Fruit fly (Drosophila melanogaster) whole organism, embryonic: ENCODE results near the gene Vm26Ab.

Experiments used
- CG11723 ChIP-seq: fragments of 200-800 bp; sonication (Bioruptor generic); optimal IDR thresholded peaks from 2 replicates; lab custom pipeline; 2017; ENCODE audit warnings: missing biosample characterization, mild to moderate bottlenecking, missing genetic modification characterization
- CG12071 ChIP-seq: fragments of 200-800 bp; sonication (Bioruptor generic); optimal IDR thresholded peaks from 3 replicates; lab custom pipeline; 2018; ENCODE audit warnings: missing biosample characterization, mild to moderate bottlenecking, missing genetic modification characterization
- CG12769 ChIP-seq: fragments of 200-800 bp; sonication (Bioruptor generic); optimal IDR thresholded peaks from 2 replicates; lab custom pipeline; 2019; ENCODE audit warnings: missing biosample characterization, mild to moderate bottlenecking, missing genetic modification characterization, moderate library complexity
- CG12942 ChIP-seq: fragments of 200-800 bp; sonication (Bioruptor generic); optimal IDR thresholded peaks from 3 replicates; lab custom pipeline; 2016; ENCODE audit warnings: missing biosample characterization, missing genetic modification characterization
- CG14965 ChIP-seq: fragments of 200-800 bp; sonication (Bioruptor generic); optimal IDR thresholded peaks from 2 replicates; lab custom pipeline; 2016; ENCODE audit warnings: missing biosample characterization, missing genetic modification characterization, borderline replicate concordance
- CG17829 ChIP-seq: fragments of 200-800 bp; optimal IDR thresholded peaks from 2 replicates; lab custom pipeline; 2019; ENCODE audit warnings: missing biosample characterization, mild to moderate bottlenecking, missing genetic modification characterization, moderate library complexity
- CG2199 ChIP-seq: fragments of 200-800 bp; sonication (Bioruptor generic); IDR thresholded peaks from 3 replicates; pipeline ENCODE4 v1.3.6; 2022; ENCODE audit warnings: missing biosample characterization, missing genetic modification characterization
- CG31441 ChIP-seq: fragments of 200-800 bp; sonication (Bioruptor generic); IDR thresholded peaks from 2 replicates; pipeline ENCODE4 v1.3.6; 2022; ENCODE audit warnings: missing biosample characterization, missing genetic modification characterization
- CG32532 ChIP-seq: fragments of 200-800 bp; sonication (Bioruptor generic); IDR thresholded peaks from 2 replicates; pipeline ENCODE4 v1.3.6; 2022; ENCODE audit warnings: missing biosample characterization, missing genetic modification characterization
- CG32767 ChIP-seq: fragments of 200-800 bp; sonication (Bioruptor generic); IDR thresholded peaks from 2 replicates; pipeline ENCODE4 v1.3.6; 2022; ENCODE audit warnings: missing biosample characterization, missing genetic modification characterization
- CG43689 ChIP-seq: fragments of 200-800 bp; sonication (Bioruptor generic); IDR thresholded peaks from 2 replicates; pipeline ENCODE4 v1.3.6; 2022; ENCODE audit warnings: missing biosample characterization, missing genetic modification characterization
- CG8281 ChIP-seq: fragments of 200-800 bp; sonication (Bioruptor generic); optimal IDR thresholded peaks from 2 replicates; lab custom pipeline; 2018; ENCODE audit warnings: missing biosample characterization, mild to moderate bottlenecking, missing genetic modification characterization, moderate library complexity
- CG9609 ChIP-seq: fragments of 200-800 bp; sonication (Bioruptor generic); optimal IDR thresholded peaks from 3 replicates; lab custom pipeline; 2016; ENCODE audit warnings: missing biosample characterization, missing genetic modification characterization
- CG9932 ChIP-seq: fragments of 200-800 bp; sonication (Bioruptor generic); IDR thresholded peaks from 2 replicates; pipeline ENCODE4 v1.3.6; 2022; ENCODE audit warnings: missing biosample characterization, missing genetic modification characterization
- Doc3 ChIP-seq: fragments of 200-800 bp; sonication (Bioruptor generic); IDR thresholded peaks from 3 replicates; pipeline ENCODE4 v1.3.6; 2022; ENCODE audit warnings: missing biosample characterization, missing genetic modification characterization; ENCODE audit not compliant: partially characterized antibody
- Gsc ChIP-seq: fragments of 200-800 bp; sonication (Bioruptor generic); IDR thresholded peaks from 2 replicates; pipeline ENCODE4 v1.3.6; 2022; ENCODE audit warnings: missing biosample characterization, missing genetic modification characterization
- Max ChIP-seq: fragments of 200-800 bp; sonication (Bioruptor generic); optimal IDR thresholded peaks from 2 replicates; lab custom pipeline; 2016; ENCODE audit warnings: missing biosample characterization, mild to moderate bottlenecking, missing genetic modification characterization
- NC2α ChIP-seq: fragments of 200-800 bp; sonication (Bioruptor generic); optimal IDR thresholded peaks from 2 replicates; lab custom pipeline; 2016; ENCODE audit warnings: missing biosample characterization, missing genetic modification characterization
- Nf-YA ChIP-seq: fragments of 200-800 bp; sonication (Bioruptor generic); IDR thresholded peaks from 2 replicates; pipeline ENCODE4 v1.3.6; 2022; ENCODE audit warnings: missing biosample characterization, missing genetic modification characterization
- Pdp1 ChIP-seq, 2 experiments: fragments of 200-800 bp; sonication (Bioruptor generic); optimal IDR thresholded peaks; 3 replicates each; lab custom pipeline; 2016; ENCODE audit warnings: missing biosample characterization in 2 of 2, missing genetic modification characterization in 2 of 2, mild to moderate bottlenecking in 1 of 2, moderate library complexity in 1 of 2
- Poxn ChIP-seq: fragments of 200-800 bp; sonication (Bioruptor generic); IDR thresholded peaks from 2 replicates; pipeline ENCODE4 v1.3.6; 2022; ENCODE audit warnings: missing biosample characterization, missing genetic modification characterization
- Ssrp ChIP-seq: fragments of 200-800 bp; sonication (Bioruptor generic); optimal IDR thresholded peaks from 2 replicates; lab custom pipeline; 2018; ENCODE audit warnings: missing biosample characterization, mild to moderate bottlenecking, missing genetic modification characterization, moderate library complexity
- Tbp ChIP-seq: fragments of >200 bp; optimal IDR thresholded peaks from 2 replicates; lab custom pipeline; 2018; ENCODE audit warnings: missing biosample characterization, missing genetic modification characterization
- Trl ChIP-seq, 3 experiments: fragments of >200 bp in 2 of 3; fragments of 200-800 bp in 1 of 3; sonication (Bioruptor generic) in 1 of 3; optimal IDR thresholded peaks; 2 replicates in 1 of 3; 3 replicates in 2 of 3; lab custom pipeline; 2016 to 2017; ENCODE audit warnings: missing biosample characterization in 1 of 3, missing genetic modification characterization in 1 of 3
- al ChIP-seq: fragments of 200-800 bp; sonication (Bioruptor generic); IDR thresholded peaks from 2 replicates; pipeline ENCODE4 v1.3.6; 2022; ENCODE audit warnings: missing biosample characterization, missing genetic modification characterization
- aop ChIP-seq: fragments of 200-800 bp; sonication (Bioruptor generic); IDR thresholded peaks from 2 replicates; pipeline ENCODE4 v1.3.6; 2022; ENCODE audit warnings: missing biosample characterization, missing genetic modification characterization
- bigmax ChIP-seq: fragments of 200-800 bp; sonication (Bioruptor generic); optimal IDR thresholded peaks from 2 replicates; lab custom pipeline; 2018; ENCODE audit warnings: missing biosample characterization, mild to moderate bottlenecking, missing genetic modification characterization
- ci ChIP-seq: fragments of 200-800 bp; sonication (Bioruptor generic); IDR thresholded peaks from 3 replicates; pipeline ENCODE4 v1.3.6; 2022; ENCODE audit warnings: missing biosample characterization, missing genetic modification characterization
- crol ChIP-seq: fragments of 200-800 bp; sonication (Bioruptor generic); IDR thresholded peaks from 2 replicates; pipeline ENCODE4 v1.3.6; 2022; ENCODE audit warnings: missing biosample characterization, missing genetic modification characterization
- cwo ChIP-seq: fragments of 200-800 bp; sonication (Bioruptor generic); optimal IDR thresholded peaks from 3 replicates; lab custom pipeline; 2017; ENCODE audit warnings: missing biosample characterization, missing genetic modification characterization, mild to moderate bottlenecking, moderate library complexity, missing genetic modification reagents
- dmrt11E ChIP-seq: fragments of 200-800 bp; sonication (Bioruptor generic); optimal IDR thresholded peaks from 3 replicates; lab custom pipeline; 2018; ENCODE audit warnings: missing biosample characterization, mild to moderate bottlenecking, missing genetic modification characterization, moderate library complexity
- dpn ChIP-seq, 2 experiments: fragments of 200-800 bp; sonication (Bioruptor generic); optimal IDR thresholded peaks; 3 replicates each; lab custom pipeline; 2016; ENCODE audit warnings: missing biosample characterization in 2 of 2, missing genetic modification characterization in 2 of 2
- emc ChIP-seq: fragments of 200-800 bp; sonication (Bioruptor generic); optimal IDR thresholded peaks from 2 replicates; lab custom pipeline; 2016; ENCODE audit warnings: missing biosample characterization, missing genetic modification characterization
- esg ChIP-seq: fragments of 200-800 bp; sonication (Bioruptor generic); conservative IDR thresholded peaks from 2 replicates; pipeline ENCODE4 v1.3.6; 2022; ENCODE audit warnings: missing biosample characterization, missing genetic modification characterization
- eve ChIP-seq, 2 experiments: fragments of >200 bp; optimal IDR thresholded peaks; 2 replicates each; lab custom pipeline; 2017; ENCODE audit warnings: missing biosample characterization in 2 of 2, missing genetic modification characterization in 2 of 2
- fd64A ChIP-seq: fragments of 200-800 bp; sonication (Bioruptor generic); optimal IDR thresholded peaks from 3 replicates; lab custom pipeline; 2018; ENCODE audit warnings: missing biosample characterization, mild to moderate bottlenecking, missing genetic modification characterization
- kay ChIP-seq: fragments of 200-800 bp; sonication (Bioruptor generic); optimal IDR thresholded peaks from 2 replicates; lab custom pipeline; 2016; ENCODE audit warnings: missing biosample characterization, missing genetic modification characterization
- nau ChIP-seq: fragments of 200-800 bp; sonication (Bioruptor generic); optimal IDR thresholded peaks from 3 replicates; lab custom pipeline; 2017; ENCODE audit warnings: missing biosample characterization, mild to moderate bottlenecking, missing genetic modification characterization, missing genetic modification reagents
- pros ChIP-seq: fragments of 200-800 bp; sonication (Bioruptor generic); optimal IDR thresholded peaks from 3 replicates; lab custom pipeline; 2019; ENCODE audit warnings: missing biosample characterization, mild to moderate bottlenecking, missing genetic modification characterization, moderate library complexity
- pzg ChIP-seq: fragments of 200-800 bp; sonication (Bioruptor generic); optimal IDR thresholded peaks from 3 replicates; lab custom pipeline; 2018; ENCODE audit warnings: missing biosample characterization, mild to moderate bottlenecking, missing genetic modification characterization, moderate library complexity
- sd ChIP-seq: fragments of 200-800 bp; sonication (Bioruptor generic); optimal IDR thresholded peaks from 3 replicates; lab custom pipeline; 2018; ENCODE audit warnings: missing biosample characterization, mild to moderate bottlenecking, missing genetic modification characterization, moderate library complexity
- sisA ChIP-seq: fragments of 200-800 bp; sonication (Bioruptor generic); IDR thresholded peaks from 2 replicates; pipeline ENCODE4 v1.3.6; 2022; ENCODE audit warnings: missing biosample characterization, missing genetic modification characterization
- tio ChIP-seq: fragments of 200-800 bp; sonication (Bioruptor generic); optimal IDR thresholded peaks from 2 replicates; lab custom pipeline; 2017; ENCODE audit warnings: missing biosample characterization, missing genetic modification characterization, inconsistent platforms
- tll ChIP-seq, 2 experiments: fragments of 200-800 bp in 1 of 2; fragments of >200 bp in 1 of 2; sonication (Bioruptor generic) in 1 of 2; optimal IDR thresholded peaks; 2 replicates each; lab custom pipeline; 2017 to 2019; ENCODE audit warnings: missing biosample characterization in 2 of 2, missing genetic modification characterization in 2 of 2, mild to moderate bottlenecking in 1 of 2, moderate library complexity in 1 of 2
- ttk ChIP-seq: fragments of 200-800 bp; sonication (Bioruptor generic); IDR thresholded peaks from 2 replicates; pipeline ENCODE4 v2.1.2; 2022; ENCODE audit warnings: missing biosample characterization, missing genetic modification characterization
- usp ChIP-seq: fragments of >200 bp; optimal IDR thresholded peaks from 2 replicates; lab custom pipeline; 2017; ENCODE audit warnings: missing biosample characterization, missing genetic modification characterization
- vvl ChIP-seq: fragments of 200-800 bp; sonication (Bioruptor generic); IDR thresholded peaks from 2 replicates; pipeline ENCODE4 v1.3.6; 2022; ENCODE audit warnings: missing biosample characterization, missing genetic modification characterization
- z ChIP-seq: fragments of 200-800 bp; sonication (Bioruptor generic); IDR thresholded peaks from 3 replicates; pipeline ENCODE4 v1.3.6; 2022; ENCODE audit warnings: missing biosample characterization, missing genetic modification characterization

Vm26Ab gene

DNA sequence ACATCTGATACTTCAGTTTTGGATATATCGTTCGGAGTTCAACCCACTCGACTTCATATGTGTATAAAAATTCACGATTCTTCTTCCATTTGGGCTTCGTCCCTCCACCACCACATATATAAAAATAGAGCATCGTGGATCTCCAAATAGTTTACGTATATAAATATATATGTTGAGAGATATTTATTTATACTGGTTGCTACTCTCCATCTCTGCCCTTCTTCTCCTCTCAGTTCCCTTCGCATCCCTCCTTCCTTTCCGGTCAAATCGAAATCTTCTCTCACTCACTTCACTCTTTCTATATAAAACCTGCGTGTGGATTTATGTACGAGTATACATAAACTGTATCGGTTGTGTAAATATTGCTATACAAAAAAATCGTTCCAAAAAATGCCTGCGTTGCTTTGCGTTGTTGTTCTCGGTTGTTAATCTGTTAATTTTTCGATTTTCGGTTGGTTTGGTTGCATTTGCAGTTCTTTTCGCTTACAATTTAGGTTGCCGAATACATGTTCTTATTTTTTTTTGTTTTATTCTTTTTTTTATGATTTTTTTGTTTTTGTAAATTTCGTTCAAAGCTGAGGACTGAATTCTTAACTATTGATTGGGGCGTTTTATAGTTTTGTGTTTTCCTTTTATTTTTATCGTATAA lies 15.9 kb downstream of the Vm26Ab start:
- no peak for TF ChIP-seq Ssrp (tag; lab: Kevin White, UChicago)
- no peak for TF ChIP-seq CG43689 (GFP tag; lab: Robert Waterston, UW)
- no peak for TF ChIP-seq CG8281 (tag; lab: Kevin White, UChicago)
- no peak for TF ChIP-seq CG9609 (GFP tag; lab: Kevin White, UChicago)
- peak; percentile 29; the same call in 1 of the 3 replicates for TF ChIP-seq CG2199
- no peak for TF ChIP-seq Gsc (GFP tag; lab: Robert Waterston, UW)
- peak; percentile 30 to 58 for TF ChIP-seq Trl (optimal IDR thresholded peaks at IDR 0.05; lab: Kevin White, UChicago)
- TF ChIP-seq Trl (GFP tag; optimal IDR thresholded peaks at IDR 0.05; lab: Kevin White, UChicago): no peak
- no peak for TF ChIP-seq Max (GFP tag; lab: Kevin White, UChicago)
- TF ChIP-seq ci (GFP tag; lab: Robert Waterston, UW): 0 out of 3 replicates have a peak, but pooled peaks have one; percentile 18
- peak in 1 of 2 experiments; percentile 41 for TF ChIP-seq Pdp1 (GFP tag; optimal IDR thresholded peaks at IDR 0.05; lab: Kevin White, UChicago)
- 0 out of 2 replicates have a peak, but pooled peaks have one; percentile 19 for TF ChIP-seq CG31441 (GFP tag; lab: Robert Waterston, UW)
- TF ChIP-seq kay (GFP tag; lab: Kevin White, UChicago): no peak
- peak; percentile 78 for TF ChIP-seq z
- TF ChIP-seq CG32767 (GFP tag; lab: Robert Waterston, UW): peak; percentile 20; the same call in 1 of the 2 replicates
- TF ChIP-seq Doc3 (GFP tag; lab: Robert Waterston, UW): no peak
- TF ChIP-seq CG12769 (tag; lab: Kevin White, UChicago): peak; percentile 70
- TF ChIP-seq crol (GFP tag; lab: Robert Waterston, UW): peak; percentile 69; the same call in 1 of the 2 replicates
- TF ChIP-seq sd: peak; percentile 30

DNA sequence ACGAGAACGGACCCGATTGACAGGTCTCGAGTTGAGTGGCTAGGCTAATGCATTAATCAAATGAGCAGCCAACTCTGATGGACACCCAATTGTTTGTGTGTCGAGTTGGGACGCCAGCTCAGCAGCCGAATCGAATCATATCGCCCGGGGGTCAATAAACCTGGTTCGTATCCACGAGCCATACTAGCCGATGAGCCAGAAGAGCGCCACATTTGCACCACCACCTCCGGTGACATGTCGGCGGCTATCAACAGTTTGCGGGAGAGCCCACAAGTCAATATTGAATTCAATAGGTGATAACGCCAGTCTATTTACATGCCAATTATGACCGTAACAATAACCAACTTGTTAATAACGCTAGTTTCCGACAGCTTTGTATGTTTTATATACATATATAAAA lies 17.3 kb downstream of the Vm26Ab start:
- no peak for TF ChIP-seq usp (GFP tag; lab: Kevin White, UChicago)
- peak; percentile 80 for TF ChIP-seq fd64A (GFP tag; lab: Kevin White, UChicago)
- TF ChIP-seq vvl: no peak
- TF ChIP-seq Nf-YA (GFP tag; lab: Robert Waterston, UW): no peak
- no peak for TF ChIP-seq Poxn (GFP tag; lab: Robert Waterston, UW)
- no peak for TF ChIP-seq aop (GFP tag; lab: Robert Waterston, UW)
- TF ChIP-seq nau (GFP tag; lab: Kevin White, UChicago): peak; percentile 73
- no peak for TF ChIP-seq eve (GFP tag; optimal IDR thresholded peaks at IDR 0.05; lab: Kevin White, UChicago)
- no peak for TF ChIP-seq Tbp
- TF ChIP-seq dmrt11E: peak; percentile 33
- no peak for TF ChIP-seq CG14965 (GFP tag; lab: Kevin White, UChicago)
- peak; percentile 21; the same call in 1 of the 2 replicates for TF ChIP-seq CG32532 (GFP tag; lab: Robert Waterston, UW)
- no peak for TF ChIP-seq sisA (GFP tag; lab: Robert Waterston, UW)
- peak; percentile 28 for TF ChIP-seq CG12942 (GFP tag; lab: Kevin White, UChicago)
- peak; percentile 12 for TF ChIP-seq cwo (GFP tag; lab: Kevin White, UChicago)
- TF ChIP-seq CG12071 (GFP tag; lab: Kevin White, UChicago): peak; percentile 84
- no peak for TF ChIP-seq emc (GFP tag; lab: Kevin White, UChicago)
- TF ChIP-seq dpn (GFP tag; optimal IDR thresholded peaks at IDR 0.05; lab: Kevin White, UChicago): no peak
- 0 out of 2 replicates have a peak, but pooled peaks have one; percentile 15 for TF ChIP-seq CG43689 (GFP tag; lab: Robert Waterston, UW)
- TF ChIP-seq tll (GFP tag; optimal IDR thresholded peaks at IDR 0.05; lab: Kevin White, UChicago): no peak
- TF ChIP-seq esg: no peak
- peak; percentile 11 for TF ChIP-seq bigmax (GFP tag; lab: Kevin White, UChicago)
- no peak for TF ChIP-seq al (GFP tag; lab: Robert Waterston, UW)
- peak; percentile 65 for TF ChIP-seq CG11723 (GFP tag; lab: Kevin White, UChicago)
- TF ChIP-seq ttk: peak; percentile 7; the same call in 1 of the 2 replicates
- peak; percentile 38; the same call in 1 of the 2 replicates for TF ChIP-seq CG9932 (GFP tag; lab: Robert Waterston, UW)
- TF ChIP-seq NC2α (GFP tag; lab: Kevin White, UChicago): no peak
- TF ChIP-seq pros (GFP tag; lab: Kevin White, UChicago): no peak
- TF ChIP-seq CG17829 (tag; lab: Kevin White, UChicago): no peak
- no peak for TF ChIP-seq pzg (GFP tag; lab: Kevin White, UChicago)
- TF ChIP-seq Gsc (GFP tag; lab: Robert Waterston, UW): no peak
- TF ChIP-seq tio (GFP tag; lab: Kevin White, UChicago): no peak
